Worm (Caenorhabditis elegans) whole organism, midembryonic: ENCODE measurements around the gene Y45G5AM.3.

ENCODE experiments used
- T22C8.4 ChIP-seq: fragments of 200-800 bp; sonication (Bioruptor generic); IDR thresholded peaks from 2 replicates; pipeline ENCODE4 v1.3.6; 2022; ENCODE audit warnings: missing genetic modification characterization, missing compliant biosample characterization
- cog-1 ChIP-seq: sonication (generic microtip); optimal IDR thresholded peaks from 2 replicates; lab custom pipeline; 2016; ENCODE audit warnings: missing genetic modification characterization, missing compliant biosample characterization
- flt-1 ChIP-seq: fragments of 200-800 bp; sonication (Bioruptor generic); IDR thresholded peaks from 2 replicates; pipeline ENCODE4 v1.3.6; 2022; ENCODE audit warnings: missing genetic modification characterization, missing compliant biosample characterization
- klf-2 ChIP-seq: fragments of 200-800 bp; sonication (Bioruptor generic); conservative IDR thresholded peaks from 2 replicates; pipeline ENCODE4 v1.3.6; 2022; ENCODE audit warnings: missing genetic modification reagents, missing genetic modification characterization, missing compliant biosample characterization
- ref-1 ChIP-seq: fragments of 200-800 bp; sonication (Bioruptor generic); conservative IDR thresholded peaks from 2 replicates; pipeline ENCODE4 v1.3.6; 2022; ENCODE audit warnings: missing genetic modification reagents, missing genetic modification characterization, missing compliant biosample characterization
- ztf-23 ChIP-seq: fragments of 200-800 bp; sonication (Bioruptor generic); IDR thresholded peaks from 2 replicates; pipeline ENCODE4 v1.3.6; 2022; ENCODE audit warnings: missing genetic modification reagents, missing genetic modification characterization, missing compliant biosample characterization
- ztf-29 ChIP-seq: fragments of 200-800 bp; sonication (Bioruptor generic); IDR thresholded peaks from 2 replicates; pipeline ENCODE4 v1.3.6; 2022; ENCODE audit warnings: missing genetic modification reagents, missing genetic modification characterization, missing compliant biosample characterization

ce11 chrV:4199185-4199584, 34.8 kb downstream of the Y45G5AM.3 start, which contains the start of gene rpac-40:
- TF ChIP-seq T22C8.4 (GFP tag; lab: Robert Waterston, UW) (no peak), cog-1 (no peak), klf-2 (GFP tag; lab: Robert Waterston, UW) (no peak), ztf-29 (no peak), flt-1 (GFP tag; lab: Robert Waterston, UW) (no peak), ref-1 (no peak), ztf-23 (GFP tag; lab: Robert Waterston, UW) (no peak)
